Worm (Caenorhabditis elegans): ENCODE results near the gene rbx-1.

DNA sequence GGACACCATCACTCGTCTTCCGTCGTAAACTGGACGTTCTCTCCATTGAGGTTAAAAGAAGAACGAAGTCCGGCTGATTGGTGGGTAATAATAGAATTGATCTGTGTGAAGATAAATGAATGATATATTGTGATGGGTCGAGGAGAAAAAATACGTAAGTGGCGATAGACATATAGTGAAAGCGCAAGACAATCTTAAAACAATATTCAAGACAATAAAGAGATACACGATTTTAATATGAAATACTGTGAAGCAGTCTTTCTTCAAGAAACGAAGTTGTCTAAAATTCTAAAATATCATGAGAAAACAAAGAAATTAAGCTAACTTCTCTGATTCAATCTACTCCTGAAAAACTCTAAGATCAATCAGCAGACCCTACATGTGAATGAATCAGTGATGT is 23.2 kb upstream of the rbx-1 start, which contains the start of gene F40F9.10:
- no peak for TF ChIP-seq lin-13 (GFP tag; optimal IDR thresholded peaks at IDR 0.05)
- no peak for TF ChIP-seq nhr-11 (tag; optimal IDR thresholded peaks at IDR 0.05)
- no peak for TF ChIP-seq unc-62 (GFP tag; optimal IDR thresholded peaks at IDR 0.05)
- no peak for TF ChIP-seq lin-39 (tag; optimal IDR thresholded peaks at IDR 0.05)
- no peak for TF ChIP-seq ama-1 (optimal IDR thresholded peaks at IDR 0.05)
- TF ChIP-seq nhr-237 (tag; optimal IDR thresholded peaks at IDR 0.05): no peak
- TF ChIP-seq ceh-82 (tag; optimal IDR thresholded peaks at IDR 0.05): no peak
- no peak for TF ChIP-seq nhr-21 (tag; optimal IDR thresholded peaks at IDR 0.05)
- no peak for TF ChIP-seq ztf-11 (tag; optimal IDR thresholded peaks at IDR 0.05)
- no peak for TF ChIP-seq nhr-129 (tag; optimal IDR thresholded peaks at IDR 0.05)
- no peak for TF ChIP-seq skn-1 (tag; optimal IDR thresholded peaks at IDR 0.05)
